Fruit fly (Drosophila melanogaster) whole organism, prepupa: ENCODE data around the gene Klc.

Experiments used
- Blimp-1 ChIP-seq: fragments of 200-800 bp; sonication (Bioruptor generic); optimal IDR thresholded peaks from 3 replicates; lab custom pipeline; 2017; ENCODE audit warnings: missing biosample characterization, missing genetic modification characterization, mild to moderate bottlenecking, moderate library complexity, missing genetic modification reagents
- CG11902 ChIP-seq: fragments of 200-800 bp; sonication (Bioruptor generic); optimal IDR thresholded peaks from 3 replicates; lab custom pipeline; 2016; ENCODE audit warnings: missing biosample characterization, missing genetic modification characterization
- CG32006 ChIP-seq: fragments of 200-800 bp; sonication (Bioruptor generic); optimal IDR thresholded peaks from 3 replicates; lab custom pipeline; 2017; ENCODE audit warnings: missing biosample characterization, mild to moderate bottlenecking, missing genetic modification characterization
- CG6808 ChIP-seq: fragments of 200-800 bp; sonication (Bioruptor generic); optimal IDR thresholded peaks from 3 replicates; lab custom pipeline; 2017; ENCODE audit warnings: missing biosample characterization, missing genetic modification characterization, mild to moderate bottlenecking, moderate library complexity, missing genetic modification reagents
- CG8119 ChIP-seq: fragments of 200-800 bp; sonication (Bioruptor generic); IDR thresholded peaks from 3 replicates; pipeline ENCODE4 v1.3.6; 2022; ENCODE audit warnings: missing biosample characterization, missing genetic modification characterization
- Gug ChIP-seq: fragments of 200-800 bp; sonication (Bioruptor generic); IDR thresholded peaks from 2 replicates; pipeline ENCODE4 v1.3.6; 2022; ENCODE audit warnings: missing biosample characterization, missing genetic modification characterization
- dsx ChIP-seq: fragments of 200-800 bp; optimal IDR thresholded peaks from 3 replicates; lab custom pipeline; 2019; ENCODE audit warnings: missing biosample characterization, mild to moderate bottlenecking, missing genetic modification characterization, moderate library complexity; ENCODE audit not compliant: poor library complexity, severe bottlenecking
- eg ChIP-seq: fragments of 200-800 bp; sonication (Bioruptor generic); IDR thresholded peaks from 3 replicates; pipeline ENCODE4 v1.3.6; 2022; ENCODE audit warnings: missing biosample characterization, missing genetic modification characterization

dm6 chr3L:12729601-12730000, 20.3 kb downstream of the Klc start:
- TF ChIP-seq Gug (no peak), CG8119 (GFP tag; lab: Robert Waterston, UW) (no peak), CG11902 (GFP tag; lab: Kevin White, UChicago) (no peak), Blimp-1 (GFP tag; lab: Kevin White, UChicago) (no peak), eg (GFP tag; lab: Robert Waterston, UW) (no peak), dsx (no peak), CG6808 (GFP tag; lab: Kevin White, UChicago) (no peak), CG32006 (no peak)
